Worm (Caenorhabditis elegans) whole organism, L2 larva: ENCODE results near the gene F58H1.2.

Experiments
- C34F6.9 ChIP-seq: fragments of 150-350 bp; optimal IDR thresholded peaks from 2 replicates; lab custom pipeline; 2014; ENCODE audit warnings: missing biosample characterization, missing genetic modification characterization
- F13H6.1 ChIP-seq: sonication (generic microtip); optimal IDR thresholded peaks from 2 replicates; lab custom pipeline; 2016; ENCODE audit warnings: missing genetic modification characterization, missing compliant biosample characterization
- Y55F3AM.14 ChIP-seq: fragments of 200-800 bp; sonication (Bioruptor generic); optimal IDR thresholded peaks from 2 replicates; lab custom pipeline; 2018; ENCODE audit warnings: mild to moderate bottlenecking, missing genetic modification characterization, missing compliant biosample characterization
- ama-1 ChIP-seq: fragments of 150-350 bp; optimal IDR thresholded peaks from 2 replicates; lab custom pipeline; 2018; ENCODE audit warnings: inconsistent platforms
- ceh-16 ChIP-seq: fragments of 150-350 bp; optimal IDR thresholded peaks from 2 replicates; lab custom pipeline; 2014; ENCODE audit warnings: missing biosample characterization, missing genetic modification characterization
- ceh-82 ChIP-seq: fragments of 150-350 bp; optimal IDR thresholded peaks from 2 replicates; lab custom pipeline; 2014; ENCODE audit warnings: missing biosample characterization, missing genetic modification characterization
- crh-2 ChIP-seq: sonication (generic microtip); optimal IDR thresholded peaks from 2 replicates; lab custom pipeline; 2017; ENCODE audit warnings: missing biosample characterization, missing genetic modification characterization
- dmd-4 ChIP-seq: sonication (generic microtip); optimal IDR thresholded peaks from 2 replicates; lab custom pipeline; 2017; ENCODE audit warnings: missing biosample characterization, missing genetic modification characterization
- elt-3 ChIP-seq: sonication (generic microtip); optimal IDR thresholded peaks from 2 replicates; lab custom pipeline; 2017; ENCODE audit warnings: missing biosample characterization, missing genetic modification characterization
- fos-1 ChIP-seq: fragments of 150-350 bp; optimal IDR thresholded peaks from 2 replicates; lab custom pipeline; 2014; ENCODE audit warnings: missing biosample characterization, missing genetic modification characterization
- gmeb-1 ChIP-seq: fragments of 150-350 bp; optimal IDR thresholded peaks from 2 replicates; lab custom pipeline; 2014; ENCODE audit warnings: missing biosample characterization, missing genetic modification characterization
- lin-13 ChIP-seq: fragments of 150-350 bp; optimal IDR thresholded peaks from 2 replicates; lab custom pipeline; 2014; ENCODE audit warnings: missing biosample characterization, missing genetic modification reagents, missing genetic modification characterization
- lsy-2 ChIP-seq, 2 experiments: fragments of 150-350 bp in 1 of 2; sonication (generic microtip) in 1 of 2; optimal IDR thresholded peaks; 2 replicates each; lab custom pipeline; 2014 to 2017; ENCODE audit warnings: missing biosample characterization in 2 of 2, missing genetic modification characterization in 2 of 2
- mab-5 ChIP-seq: fragments of 150-350 bp; optimal IDR thresholded peaks from 2 replicates; lab custom pipeline; 2014; ENCODE audit warnings: missing biosample characterization, missing genetic modification characterization
- mdl-1 ChIP-seq, 2 experiments: fragments of 150-350 bp in 1 of 2; sonication (generic microtip) in 1 of 2; optimal IDR thresholded peaks; 2 replicates each; lab custom pipeline; 2017; ENCODE audit warnings: missing biosample characterization in 2 of 2, missing genetic modification characterization in 2 of 2
- nhr-10 ChIP-seq: sonication (generic microtip); optimal IDR thresholded peaks from 2 replicates; lab custom pipeline; 2017; ENCODE audit warnings: missing biosample characterization, missing genetic modification characterization
- nhr-12 ChIP-seq: fragments of 150-350 bp; optimal IDR thresholded peaks from 2 replicates; lab custom pipeline; 2014; ENCODE audit warnings: missing biosample characterization, missing genetic modification characterization
- nhr-129 ChIP-seq: fragments of 150-350 bp; optimal IDR thresholded peaks from 2 replicates; lab custom pipeline; 2014; ENCODE audit warnings: missing biosample characterization, missing genetic modification characterization
- nhr-21 ChIP-seq: fragments of 150-350 bp; optimal IDR thresholded peaks from 2 replicates; lab custom pipeline; 2014; ENCODE audit warnings: missing biosample characterization, missing genetic modification characterization
- nhr-25 ChIP-seq: fragments of 150-350 bp; sonication (generic microtip); optimal IDR thresholded peaks from 3 replicates; lab custom pipeline; 2014; ENCODE audit warnings: missing biosample characterization, missing genetic modification characterization
- nhr-6 ChIP-seq: fragments of 150-350 bp; optimal IDR thresholded peaks from 2 replicates; lab custom pipeline; 2014; ENCODE audit warnings: missing biosample characterization, missing genetic modification characterization
- peb-1 ChIP-seq: fragments of 150-350 bp; optimal IDR thresholded peaks from 2 replicates; lab custom pipeline; 2014; ENCODE audit warnings: missing biosample characterization, missing genetic modification characterization
- sem-4 ChIP-seq: fragments of 150-350 bp; optimal IDR thresholded peaks from 2 replicates; lab custom pipeline; 2014; ENCODE audit warnings: missing biosample characterization, missing genetic modification reagents, missing genetic modification characterization
- sma-3 ChIP-seq: sonication (generic microtip); optimal IDR thresholded peaks from 2 replicates; lab custom pipeline; 2016; ENCODE audit warnings: missing genetic modification reagents, missing genetic modification characterization, missing compliant biosample characterization
- sma-9 ChIP-seq, 2 experiments: fragments of 150-350 bp in 1 of 2; sonication (generic microtip) in 1 of 2; optimal IDR thresholded peaks; 2 replicates each; lab custom pipeline; 2014 to 2016; ENCODE audit warnings: missing genetic modification characterization in 2 of 2, mild to moderate bottlenecking in 1 of 2, missing biosample characterization in 1 of 2, missing compliant biosample characterization in 1 of 2, missing genetic modification reagents in 1 of 2, moderate library complexity in 1 of 2
- snpc-4 ChIP-seq: fragments of 150-350 bp; optimal IDR thresholded peaks from 2 replicates; lab custom pipeline; 2014; ENCODE audit warnings: missing biosample characterization, missing genetic modification characterization
- unc-55 ChIP-seq: fragments of 150-350 bp; sonication (generic microtip); optimal IDR thresholded peaks from 3 replicates; lab custom pipeline; 2014; ENCODE audit warnings: missing biosample characterization, missing genetic modification reagents, missing genetic modification characterization
- unc-62 ChIP-seq: fragments of 150-350 bp; optimal IDR thresholded peaks from 2 replicates; lab custom pipeline; 2014; ENCODE audit warnings: missing biosample characterization, missing genetic modification reagents, missing genetic modification characterization
- zag-1 ChIP-seq: fragments of 150-350 bp; optimal IDR thresholded peaks from 2 replicates; lab custom pipeline; 2014; ENCODE audit warnings: missing biosample characterization, missing genetic modification characterization
- ztf-1 ChIP-seq: fragments of 200-800 bp; sonication (Bioruptor generic); conservative IDR thresholded peaks from 2 replicates; pipeline ENCODE4 v1.3.6; 2022; ENCODE audit warnings: missing genetic modification characterization, missing compliant biosample characterization
- ztf-4 ChIP-seq: fragments of 150-350 bp; optimal IDR thresholded peaks from 2 replicates; lab custom pipeline; 2014; ENCODE audit warnings: missing biosample characterization, missing genetic modification characterization

The F58H1.2 gene

ce11 chrV:11893975-11894374 lies 34.9 kb upstream of the F58H1.2 start, which contains the start of gene K12G11.6:
Gene K12G11.6 (plus strand): TSS chrV:11894331.
- TF ChIP-seq Y55F3AM.14 (GFP tag; lab: Kevin White, UChicago), result no peak
- TF ChIP-seq crh-2 (tag; lab: Kevin White, UChicago), result no peak
- TF ChIP-seq dmd-4 (tag; lab: Kevin White, UChicago), result no peak
- no peak for TF ChIP-seq sem-4 (tag; lab: Kevin White, UChicago)
- TF ChIP-seq mab-5 (tag; lab: Kevin White, UChicago), result no peak
- no peak for TF ChIP-seq mdl-1 (tag; optimal IDR thresholded peaks at IDR 0.05; lab: Kevin White, UChicago)
- TF ChIP-seq ama-1 (lab: Kevin White, UChicago), result no peak
- no peak for TF ChIP-seq nhr-129 (tag; lab: Kevin White, UChicago)

ce11 chrV:11896322-11896898 lies 32.5 kb upstream of the F58H1.2 start:
- TF ChIP-seq nhr-6 (tag; lab: Kevin White, UChicago) (no peak), ztf-4 (tag; lab: Kevin White, UChicago) (no peak), lsy-2 (tag; optimal IDR thresholded peaks at IDR 0.05; lab: Kevin White, UChicago) (peak in 1 of 2 experiments; percentile 25), C34F6.9 (peak; percentile 5), nhr-129 (tag; lab: Kevin White, UChicago) (peak; percentile 53), Y55F3AM.14 (GFP tag; lab: Kevin White, UChicago) (no peak), sem-4 (tag; lab: Kevin White, UChicago) (no peak), ceh-16 (tag; lab: Kevin White, UChicago) (no peak), ceh-82 (tag; lab: Kevin White, UChicago) (no peak), nhr-25 (peak; percentile 55), sma-9 (GFP tag; optimal IDR thresholded peaks at IDR 0.05; lab: Kevin White, UChicago) (peak; percentile 12), sma-9 (tag; optimal IDR thresholded peaks at IDR 0.05; lab: Kevin White, UChicago) (no peak), fos-1 (tag; lab: Kevin White, UChicago) (peak; percentile 44), sma-3 (GFP tag; lab: Kevin White, UChicago) (no peak), lin-13 (no peak), ama-1 (lab: Kevin White, UChicago) (no peak), zag-1 (tag; lab: Kevin White, UChicago) (no peak), crh-2 (tag; lab: Kevin White, UChicago) (peak; percentile 39), dmd-4 (tag; lab: Kevin White, UChicago) (no peak), unc-55 (GFP tag; lab: Kevin White, UChicago) (no peak), gmeb-1 (tag; lab: Kevin White, UChicago) (peak; percentile 54), peb-1 (tag; lab: Kevin White, UChicago) (no peak)

- TF ChIP-seq nhr-129 (tag; lab: Kevin White, UChicago) (no peak), zag-1 (tag; lab: Kevin White, UChicago) (no peak), sma-9 (GFP tag; optimal IDR thresholded peaks at IDR 0.05; lab: Kevin White, UChicago) (no peak), sma-9 (tag; optimal IDR thresholded peaks at IDR 0.05; lab: Kevin White, UChicago) (no peak), ama-1 (lab: Kevin White, UChicago) (no peak), unc-62 (GFP tag; lab: Kevin White, UChicago) (no peak), lsy-2 (tag; optimal IDR thresholded peaks at IDR 0.05; lab: Kevin White, UChicago) (no peak), dmd-4 (tag; lab: Kevin White, UChicago) (no peak), ztf-4 (tag; lab: Kevin White, UChicago) (no peak), sem-4 (tag; lab: Kevin White, UChicago) (no peak), elt-3 (no peak), nhr-12 (tag; lab: Kevin White, UChicago) (no peak), ztf-1 (GFP tag; lab: Robert Waterston, UW) (no peak), F13H6.1 (tag; lab: Kevin White, UChicago) (no peak), nhr-10 (tag; lab: Kevin White, UChicago) (no peak), Y55F3AM.14 (GFP tag; lab: Kevin White, UChicago) (no peak), snpc-4 (tag; lab: Kevin White, UChicago) (no peak)
- TF ChIP-seq, all 48 proteins: peak for 0
Observed at ce11 chrV:11897604-11898003, 31.3 kb upstream of the F58H1.2 start.

ce11 chrV:11899149-11899548 lies 29.7 kb upstream of the F58H1.2 start, which contains the start of gene sma-1:
Gene sma-1 (plus strand): TSS chrV:11899449.
- TF ChIP-seq mab-5 (tag; lab: Kevin White, UChicago) (no peak), unc-55 (GFP tag; lab: Kevin White, UChicago) (no peak), crh-2 (tag; lab: Kevin White, UChicago) (no peak)

- peak; percentile 61 for TF ChIP-seq sma-9 (GFP tag; optimal IDR thresholded peaks at IDR 0.05; lab: Kevin White, UChicago)
- no peak for TF ChIP-seq sma-9 (tag; optimal IDR thresholded peaks at IDR 0.05; lab: Kevin White, UChicago)
- no peak for TF ChIP-seq nhr-21
- peak; percentile 78 for TF ChIP-seq fos-1 (tag; lab: Kevin White, UChicago)
- no peak for TF ChIP-seq ama-1 (lab: Kevin White, UChicago)
- no peak for TF ChIP-seq mdl-1 (tag; optimal IDR thresholded peaks at IDR 0.05; lab: Kevin White, UChicago)
Observed at ce11 chrV:11900127-11900526, 28.8 kb upstream of the F58H1.2 start.
